Fruit fly (Drosophila melanogaster) whole organism, embryonic: ENCODE results near the gene Sec23.
A peak's percentile ranks its signal among the peaks of the same experiment; 100 is the strongest.

Source experiments
- Antp ChIP-seq: fragments of 200-800 bp; sonication (Bioruptor generic); optimal IDR thresholded peaks from 3 replicates; lab custom pipeline; 2016; ENCODE audit warnings: missing biosample characterization, missing genetic modification characterization
- Atf3 ChIP-seq: fragments of 200-800 bp; sonication (Bioruptor generic); optimal IDR thresholded peaks from 3 replicates; lab custom pipeline; 2016; ENCODE audit warnings: missing biosample characterization, missing genetic modification characterization
- C15 ChIP-seq: fragments of 200-800 bp; sonication (Bioruptor generic); IDR thresholded peaks from 3 replicates; pipeline ENCODE4 v1.3.6; 2022; ENCODE audit warnings: missing biosample characterization, missing genetic modification characterization
- CG10654 ChIP-seq: fragments of 200-800 bp; sonication (Bioruptor generic); optimal IDR thresholded peaks from 2 replicates; lab custom pipeline; 2016; ENCODE audit warnings: missing biosample characterization, missing genetic modification characterization
- CG12942 ChIP-seq: fragments of 200-800 bp; sonication (Bioruptor generic); optimal IDR thresholded peaks from 3 replicates; lab custom pipeline; 2016; ENCODE audit warnings: missing biosample characterization, missing genetic modification characterization
- CG13287 ChIP-seq: fragments of 200-800 bp; sonication (Bioruptor generic); IDR thresholded peaks from 2 replicates; pipeline ENCODE4 v1.3.6; 2022; ENCODE audit warnings: missing biosample characterization, missing genetic modification characterization; ENCODE audit not compliant: partially characterized antibody
- CG15011 ChIP-seq: fragments of 200-800 bp; sonication (Bioruptor generic); optimal IDR thresholded peaks from 3 replicates; lab custom pipeline; 2018; ENCODE audit warnings: missing biosample characterization, mild to moderate bottlenecking, missing genetic modification characterization
- CG16779 ChIP-seq: fragments of 200-800 bp; sonication (Bioruptor generic); IDR thresholded peaks from 2 replicates; pipeline ENCODE4 v1.3.6; 2022; ENCODE audit warnings: missing biosample characterization, missing genetic modification characterization
- CG16863 ChIP-seq: fragments of 200-800 bp; sonication (Bioruptor generic); optimal IDR thresholded peaks from 3 replicates; lab custom pipeline; 2016; ENCODE audit warnings: missing biosample characterization, missing genetic modification characterization
- CG17359 ChIP-seq: fragments of 200-800 bp; sonication (Bioruptor generic); optimal IDR thresholded peaks from 3 replicates; lab custom pipeline; 2018; ENCODE audit warnings: missing biosample characterization, mild to moderate bottlenecking, missing genetic modification characterization, moderate library complexity
- CG18764 ChIP-seq: fragments of 200-800 bp; sonication (Bioruptor generic); optimal IDR thresholded peaks from 3 replicates; lab custom pipeline; 2016; ENCODE audit warnings: missing biosample characterization, missing genetic modification characterization
- CG2129 ChIP-seq: fragments of 200-800 bp; sonication (Bioruptor generic); IDR thresholded peaks from 2 replicates; pipeline ENCODE4 v1.3.6; 2022; ENCODE audit warnings: missing biosample characterization, missing genetic modification characterization; ENCODE audit not compliant: partially characterized antibody
- CG2199 ChIP-seq: fragments of 200-800 bp; sonication (Bioruptor generic); IDR thresholded peaks from 3 replicates; pipeline ENCODE4 v1.3.6; 2022; ENCODE audit warnings: missing biosample characterization, missing genetic modification characterization
- CG2875 ChIP-seq: fragments of 200-800 bp; sonication (Bioruptor generic); optimal IDR thresholded peaks from 2 replicates; lab custom pipeline; 2017; ENCODE audit warnings: missing biosample characterization, mild to moderate bottlenecking, missing genetic modification characterization, missing genetic modification reagents
- CG33213 ChIP-seq: fragments of 200-800 bp; sonication (Bioruptor generic); optimal IDR thresholded peaks from 3 replicates; lab custom pipeline; 2016; ENCODE audit warnings: missing biosample characterization, missing genetic modification characterization
- CG4328 ChIP-seq: fragments of 200-800 bp; sonication (Bioruptor generic); optimal IDR thresholded peaks from 3 replicates; lab custom pipeline; 2017; ENCODE audit warnings: missing biosample characterization, missing genetic modification reagents, missing genetic modification characterization
- CG4424 ChIP-seq: fragments of 200-800 bp; sonication (Bioruptor generic); optimal IDR thresholded peaks from 3 replicates; lab custom pipeline; 2016; ENCODE audit warnings: missing biosample characterization, missing genetic modification characterization
- CG4617 ChIP-seq: fragments of 200-800 bp; sonication (Bioruptor generic); optimal IDR thresholded peaks from 3 replicates; lab custom pipeline; 2016; ENCODE audit warnings: missing biosample characterization, missing genetic modification characterization, borderline replicate concordance
- CG4854 ChIP-seq: fragments of 200-800 bp; sonication (Bioruptor generic); optimal IDR thresholded peaks from 2 replicates; lab custom pipeline; 2016; ENCODE audit warnings: missing biosample characterization, missing genetic modification characterization, inconsistent platforms
- CG5180 ChIP-seq: fragments of 200-800 bp; sonication (Bioruptor generic); optimal IDR thresholded peaks from 3 replicates; lab custom pipeline; 2017; ENCODE audit warnings: missing biosample characterization, missing genetic modification characterization, mild to moderate bottlenecking, moderate library complexity, missing genetic modification reagents
- CG9609 ChIP-seq: fragments of 200-800 bp; sonication (Bioruptor generic); optimal IDR thresholded peaks from 3 replicates; lab custom pipeline; 2016; ENCODE audit warnings: missing biosample characterization, missing genetic modification characterization
- Gug ChIP-seq: fragments of 200-800 bp; sonication (Bioruptor generic); IDR thresholded peaks from 4 replicates; pipeline ENCODE4 v1.3.6; 2022; ENCODE audit warnings: missing biosample characterization, missing genetic modification characterization
- Lpt ChIP-seq: fragments of >200 bp; optimal IDR thresholded peaks from 2 replicates; lab custom pipeline; 2018; ENCODE audit warnings: missing biosample characterization, missing genetic modification characterization
- Oli ChIP-seq: fragments of 200-800 bp; sonication (Bioruptor generic); optimal IDR thresholded peaks from 2 replicates; lab custom pipeline; 2018; ENCODE audit warnings: missing biosample characterization, mild to moderate bottlenecking, missing genetic modification characterization, moderate library complexity
- Opbp ChIP-seq: fragments of 200-800 bp; sonication (Bioruptor generic); IDR thresholded peaks from 3 replicates; pipeline ENCODE4 v1.3.6; 2022; ENCODE audit warnings: missing biosample characterization, missing genetic modification characterization; ENCODE audit not compliant: partially characterized antibody
- Ravus ChIP-seq: fragments of 200-800 bp; sonication (Bioruptor generic); IDR thresholded peaks from 2 replicates; pipeline ENCODE4 v1.3.6; 2022; ENCODE audit warnings: missing biosample characterization, missing genetic modification characterization
- Rx ChIP-seq: fragments of 200-800 bp; sonication (Bioruptor generic); IDR thresholded peaks from 2 replicates; pipeline ENCODE4 v1.3.6; 2022; ENCODE audit warnings: missing biosample characterization, missing genetic modification characterization
- amos ChIP-seq: fragments of 200-800 bp; sonication (Bioruptor generic); IDR thresholded peaks from 2 replicates; pipeline ENCODE4 v1.3.6; 2022; ENCODE audit warnings: missing biosample characterization, missing genetic modification characterization; ENCODE audit not compliant: partially characterized antibody
- aop ChIP-seq: fragments of 200-800 bp; sonication (Bioruptor generic); IDR thresholded peaks from 2 replicates; pipeline ENCODE4 v1.3.6; 2022; ENCODE audit warnings: missing biosample characterization, missing genetic modification characterization
- ap ChIP-seq: fragments of 200-800 bp; sonication (Bioruptor generic); IDR thresholded peaks from 2 replicates; pipeline ENCODE4 v1.3.6; 2022; ENCODE audit warnings: missing biosample characterization, missing genetic modification characterization
- bab2 ChIP-seq: fragments of 200-800 bp; sonication (Bioruptor generic); optimal IDR thresholded peaks from 2 replicates; lab custom pipeline; 2016; ENCODE audit warnings: missing biosample characterization, missing genetic modification characterization
- bcd ChIP-seq: fragments of 200-800 bp; sonication (Bioruptor generic); optimal IDR thresholded peaks from 2 replicates; lab custom pipeline; 2017; ENCODE audit warnings: missing biosample characterization, mild to moderate bottlenecking, missing genetic modification characterization
- cwo ChIP-seq: fragments of 200-800 bp; sonication (Bioruptor generic); optimal IDR thresholded peaks from 3 replicates; lab custom pipeline; 2017; ENCODE audit warnings: missing biosample characterization, missing genetic modification characterization, mild to moderate bottlenecking, moderate library complexity, missing genetic modification reagents
- dm ChIP-seq: fragments of 200-800 bp; sonication (Bioruptor generic); optimal IDR thresholded peaks from 3 replicates; lab custom pipeline; 2016; ENCODE audit warnings: missing biosample characterization, missing genetic modification characterization
- fd64A ChIP-seq: fragments of 200-800 bp; sonication (Bioruptor generic); optimal IDR thresholded peaks from 3 replicates; lab custom pipeline; 2018; ENCODE audit warnings: missing biosample characterization, mild to moderate bottlenecking, missing genetic modification characterization
- grau ChIP-seq: fragments of 200-800 bp; optimal IDR thresholded peaks from 3 replicates; lab custom pipeline; 2019; ENCODE audit warnings: missing biosample characterization, mild to moderate bottlenecking, missing genetic modification characterization, moderate library complexity
- hb ChIP-seq: fragments of 200-800 bp; sonication (Bioruptor generic); IDR thresholded peaks from 3 replicates; pipeline ENCODE4 v1.3.6; 2022; ENCODE audit warnings: missing biosample characterization, missing genetic modification characterization; ENCODE audit not compliant: partially characterized antibody
- inv ChIP-seq: fragments of 200-800 bp; sonication (Bioruptor generic); IDR thresholded peaks from 2 replicates; pipeline ENCODE4 v1.3.6; 2022; ENCODE audit warnings: missing biosample characterization, missing genetic modification characterization; ENCODE audit not compliant: partially characterized antibody
- jumu ChIP-seq: fragments of 200-800 bp; sonication (Bioruptor generic); optimal IDR thresholded peaks from 3 replicates; lab custom pipeline; 2016; ENCODE audit warnings: missing biosample characterization, missing genetic modification characterization
- nerfin-2 ChIP-seq: fragments of 200-800 bp; sonication (Bioruptor generic); IDR thresholded peaks from 2 replicates; pipeline ENCODE4 v1.3.6; 2022; ENCODE audit warnings: missing biosample characterization, missing genetic modification characterization; ENCODE audit not compliant: partially characterized antibody
- pan ChIP-seq, 4 experiments: fragments of >200 bp in 3 of 4; fragments of 200-800 bp in 1 of 4; sonication (Bioruptor generic) in 1 of 4; optimal IDR thresholded peaks in 3 of 4; IDR thresholded peaks in 1 of 4; 2 replicates each; pipeline versions ENCODE4 v1.3.6 to Lab custom; 2017 to 2022; ENCODE audit warnings: missing biosample characterization in 2 of 4, missing genetic modification characterization in 2 of 4, mixed read lengths in 1 of 4
- repo ChIP-seq: fragments of 200-800 bp; sonication (Bioruptor generic); optimal IDR thresholded peaks from 2 replicates; lab custom pipeline; 2016; ENCODE audit warnings: missing biosample characterization, missing genetic modification characterization
- rib ChIP-seq: fragments of 200-800 bp; sonication (Bioruptor generic); IDR thresholded peaks from 2 replicates; pipeline ENCODE4 v1.3.6; 2022; ENCODE audit warnings: missing biosample characterization, missing genetic modification characterization
- so ChIP-seq: fragments of 200-800 bp; sonication (Bioruptor generic); IDR thresholded peaks from 3 replicates; pipeline ENCODE4 v1.3.6; 2022; ENCODE audit warnings: missing biosample characterization, missing genetic modification characterization
- tap ChIP-seq: fragments of 200-800 bp; optimal IDR thresholded peaks from 3 replicates; lab custom pipeline; 2019; ENCODE audit warnings: missing biosample characterization, mild to moderate bottlenecking, missing genetic modification characterization, moderate library complexity
- tin ChIP-seq: fragments of 200-800 bp; sonication (Bioruptor generic); optimal IDR thresholded peaks from 3 replicates; lab custom pipeline; 2016; ENCODE audit warnings: missing biosample characterization, missing genetic modification characterization
- trh ChIP-seq: fragments of 200-800 bp; sonication (Bioruptor generic); optimal IDR thresholded peaks from 2 replicates; lab custom pipeline; 2016; ENCODE audit warnings: missing biosample characterization, missing genetic modification characterization
- vnd ChIP-seq: fragments of 200-800 bp; sonication (Bioruptor generic); IDR thresholded peaks from 3 replicates; pipeline ENCODE4 v1.3.6; 2022; ENCODE audit warnings: missing biosample characterization, missing genetic modification characterization; ENCODE audit not compliant: partially characterized antibody
- wek ChIP-seq: fragments of 200-800 bp; sonication (Bioruptor generic); optimal IDR thresholded peaks from 3 replicates; lab custom pipeline; 2018; ENCODE audit warnings: missing biosample characterization, mild to moderate bottlenecking, missing genetic modification characterization, moderate library complexity

Sec23 gene

dm6 chr3R:5660198-5660893 lies 11.5 kb downstream of the Sec23 start, which contains the start of gene Wdr33 (continued):
- TF ChIP-seq bcd (peak; percentile 22), CG12942 (GFP tag; lab: Kevin White, UChicago) (no peak), grau (tag; lab: Kevin White, UChicago) (peak; percentile 42), CG9609 (no peak), CG4328 (GFP tag; lab: Kevin White, UChicago) (no peak), CG4424 (peak; percentile 48), CG4854 (GFP tag; lab: Kevin White, UChicago) (no peak), aop (GFP tag; lab: Robert Waterston, UW) (no peak), CG2199 (GFP tag; lab: Robert Waterston, UW) (no peak), amos (GFP tag; lab: Robert Waterston, UW) (peak; percentile 91), dm (GFP tag; lab: Kevin White, UChicago) (peak; percentile 6), hb (peak; percentile 84), CG16779 (GFP tag; lab: Robert Waterston, UW) (no peak), wek (GFP tag; lab: Kevin White, UChicago) (no peak), C15 (GFP tag; lab: Robert Waterston, UW) (no peak), CG2129 (GFP tag; lab: Robert Waterston, UW) (peak; percentile 89), CG16863 (no peak), so (GFP tag; lab: Robert Waterston, UW) (no peak), inv (GFP tag; lab: Robert Waterston, UW) (peak; percentile 91), pan (optimal IDR thresholded peaks at IDR 0.05; lab: Kevin White, UChicago) (no peak), pan (GFP tag; optimal IDR thresholded peaks at IDR 0.05 in 1 of 2, IDR thresholded peaks at IDR 0.05 in 1 of 2) (peak in 1 of 2 experiments; percentile 46), trh (GFP tag; lab: Kevin White, UChicago) (no peak), tap (tag; lab: Kevin White, UChicago) (peak; percentile 29), jumu (no peak), fd64A (no peak), CG5180 (no peak), Rx (GFP tag; lab: Robert Waterston, UW) (no peak), CG17359 (peak; percentile 16), vnd (GFP tag; lab: Robert Waterston, UW) (peak; percentile 88), cwo (GFP tag; lab: Kevin White, UChicago) (no peak), Gug (GFP tag; lab: Robert Waterston, UW) (no peak), Opbp (GFP tag; lab: Robert Waterston, UW) (peak; percentile 87), Antp (GFP tag; lab: Kevin White, UChicago) (no peak), CG15011 (no peak), CG13287 (GFP tag; lab: Robert Waterston, UW) (peak; percentile 89), bab2 (GFP tag; lab: Kevin White, UChicago) (no peak), Atf3 (no peak), CG33213 (GFP tag; lab: Kevin White, UChicago) (no peak), repo (GFP tag; lab: Kevin White, UChicago) (no peak), CG18764 (GFP tag; lab: Kevin White, UChicago) (no peak), Oli (tag; lab: Kevin White, UChicago) (peak; percentile 48), CG10654 (GFP tag; lab: Kevin White, UChicago) (peak; percentile 18), Ravus (GFP tag; lab: Robert Waterston, UW) (no peak), rib (GFP tag; lab: Robert Waterston, UW) (no peak), CG2875 (GFP tag; lab: Kevin White, UChicago) (no peak), tin (peak; percentile 8), ap (no peak), CG4617 (GFP tag; lab: Kevin White, UChicago) (no peak), nerfin-2 (peak; percentile 82), Lpt (GFP tag; lab: Kevin White, UChicago) (no peak)
